Fruit fly (Drosophila melanogaster): ENCODE results near the gene Pxt.

DNA sequence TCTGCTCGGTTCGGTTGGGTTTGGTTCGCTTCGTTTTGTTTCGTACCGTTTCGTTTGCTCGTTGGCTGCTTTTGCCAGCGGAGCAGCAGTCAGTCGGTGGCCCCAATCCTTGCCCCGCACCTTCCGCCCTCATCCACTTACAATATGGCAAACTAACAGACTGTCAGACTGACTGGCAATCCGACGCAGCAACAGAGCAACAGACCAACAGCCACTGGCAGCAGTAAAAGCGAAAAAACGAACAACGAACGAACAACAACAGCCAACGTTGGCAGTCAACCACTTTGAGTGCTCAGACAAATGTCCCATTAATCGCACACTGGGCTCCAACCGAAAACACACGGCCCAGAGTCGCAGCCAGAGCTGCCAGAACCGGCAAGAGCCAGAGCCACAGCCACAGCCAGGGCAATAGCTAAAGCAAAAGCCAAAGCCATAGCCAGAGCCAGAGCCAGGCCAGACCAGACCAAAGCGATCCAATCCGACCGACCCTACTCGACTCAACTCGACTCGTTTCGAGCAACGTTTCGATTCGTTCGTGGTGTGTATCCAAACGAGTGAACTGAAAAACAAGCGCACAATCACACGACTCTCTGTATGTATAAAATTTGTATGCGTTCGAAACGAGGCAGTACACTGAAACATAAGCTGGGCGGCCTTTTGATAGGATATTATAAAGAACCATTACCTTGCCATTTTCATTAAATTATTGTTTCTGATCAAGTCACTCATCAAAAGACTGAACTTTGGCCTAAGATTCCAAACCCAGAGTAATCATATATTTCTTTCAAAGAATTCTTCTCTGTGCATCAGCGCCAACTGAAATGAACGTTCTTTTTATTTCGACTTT lies 15.3 kb upstream of the Pxt start:
- TF ChIP-seq pan (optimal IDR thresholded peaks at IDR 0.05) (no peak), psq (optimal IDR thresholded peaks at IDR 0.05) (no peak), EcR (GFP tag; optimal IDR thresholded peaks at IDR 0.05) (no peak), CG8478 (optimal IDR thresholded peaks at IDR 0.05) (no peak), Dll (optimal IDR thresholded peaks at IDR 0.05) (peak; percentile 5), usp (GFP tag; optimal IDR thresholded peaks at IDR 0.05) (no peak)
